Fruit fly (Drosophila melanogaster) Kc167 (cell line): ENCODE data around the gene CG11398.

Experiments
- Myc ChIP-seq: fragments of >200 bp; optimal IDR thresholded peaks from 2 replicates; lab custom pipeline; 2017; ENCODE audit warnings: missing external identifiers
- insv ChIP-seq: fragments of >200 bp; optimal IDR thresholded peaks from 3 replicates; lab custom pipeline; 2018; ENCODE audit warnings: missing external identifiers
- psq ChIP-seq: fragments of >200 bp; optimal IDR thresholded peaks from 2 replicates; lab custom pipeline; 2017; ENCODE audit warnings: missing external identifiers

DNA sequence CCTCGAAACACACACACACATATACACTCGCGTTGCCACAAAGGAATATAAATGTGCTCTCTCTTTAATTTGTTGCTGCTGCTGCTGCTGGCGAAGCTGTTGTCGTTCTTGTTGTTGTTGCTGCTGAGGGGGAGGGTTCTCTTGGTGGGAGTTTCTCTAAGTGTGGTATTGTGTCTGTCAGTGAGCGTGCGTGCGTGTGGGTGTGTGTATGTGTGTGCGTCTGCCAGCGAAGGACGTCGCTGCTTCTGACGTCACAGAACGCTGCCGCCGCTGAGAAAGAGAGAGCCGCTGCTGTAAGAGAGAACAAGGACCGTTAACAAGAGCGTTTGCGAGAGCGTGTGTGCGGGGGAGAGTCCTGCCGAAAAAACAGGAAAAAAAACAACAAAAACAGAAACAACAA is 19.0 kb upstream of the CG11398 start:
- TF ChIP-seq insv (lab: Kevin White, UChicago), result no peak
- no peak for TF ChIP-seq Myc (lab: Kevin White, UChicago)
- TF ChIP-seq psq (lab: Kevin White, UChicago), result no peak
